Fruit fly (Drosophila melanogaster): ENCODE data around the gene CG3842.
A peak's percentile ranks its signal among the peaks of the same experiment; 100 is the strongest.

CG3842 gene

DNA sequence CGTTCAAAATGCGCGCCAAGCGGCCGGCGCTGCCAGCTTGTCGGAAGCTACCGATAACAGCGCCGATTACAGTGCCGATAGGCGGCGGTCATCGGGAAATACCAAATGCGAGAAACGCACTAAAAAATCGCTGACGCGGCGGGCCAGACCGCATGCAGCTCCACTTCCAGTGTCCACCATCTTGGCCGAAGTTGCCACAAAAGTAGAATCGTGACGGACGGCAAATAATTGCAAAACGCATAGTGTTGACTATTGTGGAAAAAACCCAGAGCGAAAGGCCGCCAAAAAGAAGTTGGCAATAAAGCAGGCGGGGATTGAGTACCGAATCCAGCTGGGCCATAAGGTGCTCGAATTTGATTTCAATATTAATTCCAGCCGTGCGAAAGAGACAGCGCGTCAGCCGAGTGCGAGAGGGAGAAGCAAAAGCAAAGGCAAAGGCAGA lies 9.4 kb downstream of the CG3842 start, which contains the start of gene CG3847 (continued):
- TF ChIP-seq lmd (GFP tag; IDR thresholded peaks at IDR 0.05) = no peak
- TF ChIP-seq br (optimal IDR thresholded peaks at IDR 0.05) = no peak
- peak; percentile 25 for TF ChIP-seq CG18262 (tag; optimal IDR thresholded peaks at IDR 0.05)
- TF ChIP-seq CG9932 (GFP tag; IDR thresholded peaks at IDR 0.05) = peak; percentile 63
- peak; percentile 5 for TF ChIP-seq eyg (GFP tag; optimal IDR thresholded peaks at IDR 0.05)
- TF ChIP-seq pb (GFP tag; optimal IDR thresholded peaks at IDR 0.05) = no peak
- TF ChIP-seq CG7271 (tag; optimal IDR thresholded peaks at IDR 0.05) = peak; percentile 55
- TF ChIP-seq CG32532 (GFP tag; IDR thresholded peaks at IDR 0.05) = peak; percentile 44
- TF ChIP-seq sisA (GFP tag; IDR thresholded peaks at IDR 0.05) = no peak
- TF ChIP-seq CG4360 (GFP tag; IDR thresholded peaks at IDR 0.05) = no peak
- TF ChIP-seq Ets97D (GFP tag; optimal IDR thresholded peaks at IDR 0.05) = peak; percentile 96
- 0 out of 2 replicates have a peak, but pooled peaks have one; percentile 6 for TF ChIP-seq peb (GFP tag; IDR thresholded peaks at IDR 0.05)
- peak; percentile 29 for TF ChIP-seq CG30403 (GFP tag; optimal IDR thresholded peaks at IDR 0.05)
- TF ChIP-seq CG11560 (tag; IDR thresholded peaks at IDR 0.05) = no peak
- peak; percentile 17 for TF ChIP-seq CG10654 (GFP tag; optimal IDR thresholded peaks at IDR 0.05)
- TF ChIP-seq Kr (GFP tag; optimal IDR thresholded peaks at IDR 0.05) = no peak
- TF ChIP-seq Fer2 (tag; optimal IDR thresholded peaks at IDR 0.05) = no peak
- TF ChIP-seq Ada2b (GFP tag; IDR thresholded peaks at IDR 0.05) = no peak
- TF ChIP-seq Sin3A (optimal IDR thresholded peaks at IDR 0.05) = peak; percentile 80
- TF ChIP-seq inv (GFP tag; IDR thresholded peaks at IDR 0.05; ENCODE audit: partially characterized antibody) = peak; percentile 27; the same call in 1 of the 2 replicates
- TF ChIP-seq ranshi (GFP tag; IDR thresholded peaks at IDR 0.05) = 0 out of 2 replicates have a peak, but pooled peaks have one; percentile 44
- TF ChIP-seq CG13624 (GFP tag; optimal IDR thresholded peaks at IDR 0.05) = peak; percentile 69
- TF ChIP-seq Mes4 (GFP tag; optimal IDR thresholded peaks at IDR 0.05) = peak; percentile 4
- peak; percentile 33 for TF ChIP-seq CG4282 (GFP tag; optimal IDR thresholded peaks at IDR 0.05)
- TF ChIP-seq CG12155 (GFP tag; optimal IDR thresholded peaks at IDR 0.05) = peak; percentile 37
- TF ChIP-seq E2f1 (GFP tag; IDR thresholded peaks at IDR 0.05) = peak; percentile 54; the same call in 1 of the 2 replicates
- TF ChIP-seq nau (GFP tag; optimal IDR thresholded peaks at IDR 0.05) = peak; percentile 11
- TF ChIP-seq CG12391 (tag; optimal IDR thresholded peaks at IDR 0.05) = peak; percentile 33
- TF ChIP-seq HmgD (GFP tag; optimal IDR thresholded peaks at IDR 0.05) = peak; percentile 75
- no peak for TF ChIP-seq schlank (tag; optimal IDR thresholded peaks at IDR 0.05)
- TF ChIP-seq D19B (GFP tag; optimal IDR thresholded peaks at IDR 0.05) = no peak
- TF ChIP-seq CG9797 (GFP tag; optimal IDR thresholded peaks at IDR 0.05) = peak; percentile 87
- no peak for TF ChIP-seq sqz (GFP tag; optimal IDR thresholded peaks at IDR 0.05)
- TF ChIP-seq ATbp (GFP tag; optimal IDR thresholded peaks at IDR 0.05) = peak; percentile 26
- 0 out of 3 replicates have a peak, but pooled peaks have one; percentile 19 for TF ChIP-seq Aef1 (GFP tag; IDR thresholded peaks at IDR 0.05)
- peak; percentile 37 for TF ChIP-seq CG7987 (GFP tag; optimal IDR thresholded peaks at IDR 0.05)
- TF ChIP-seq HLH3B (GFP tag; IDR thresholded peaks at IDR 0.05) = no peak
- TF ChIP-seq CG1024 (GFP tag; IDR thresholded peaks at IDR 0.05) = no peak
- peak; percentile 88 for TF ChIP-seq Med (GFP tag)
- peak; percentile 55; the same call in 2 of the 3 replicates for TF ChIP-seq CG17361 (GFP tag; IDR thresholded peaks at IDR 0.05)
- TF ChIP-seq gsb (GFP tag; IDR thresholded peaks at IDR 0.05) = no peak
- no peak for TF ChIP-seq sr (GFP tag; IDR thresholded peaks at IDR 0.05)
- no peak for TF ChIP-seq CG8388 (GFP tag; optimal IDR thresholded peaks at IDR 0.05)
- TF ChIP-seq CG6813 (GFP tag; optimal IDR thresholded peaks at IDR 0.05) = no peak
- no peak for TF ChIP-seq CG5180 (GFP tag; optimal IDR thresholded peaks at IDR 0.05)
- TF ChIP-seq CG15011 (GFP tag; optimal IDR thresholded peaks at IDR 0.05) = no peak
- TF ChIP-seq NC2β (GFP tag; optimal IDR thresholded peaks at IDR 0.05) = peak; percentile 58
- TF ChIP-seq gfzf (GFP tag; optimal IDR thresholded peaks at IDR 0.05) = peak; percentile 96
- TF ChIP-seq sug (tag; optimal IDR thresholded peaks at IDR 0.05) = peak; percentile 55
- no peak for TF ChIP-seq crc (GFP tag; optimal IDR thresholded peaks at IDR 0.05)
- TF ChIP-seq CG14667 (GFP tag; IDR thresholded peaks at IDR 0.05) = no peak
- TF ChIP-seq CG10543 (GFP tag; optimal IDR thresholded peaks at IDR 0.05) = peak; percentile 60

All from whole organism, embryonic.